Fruit fly (Drosophila melanogaster) S2 (cell line): ENCODE results near the gene CG9522.

Experiments used
- CG8478 ChIP-seq: fragments of >200 bp; optimal IDR thresholded peaks from 2 replicates; lab custom pipeline; 2018
- CTCF ChIP-seq, 2 experiments: fragments of >200 bp; optimal IDR thresholded peaks; 2 replicates each; lab custom pipeline; 2018

- TF ChIP-seq CG8478 (lab: Kevin White, UChicago) (no peak), CTCF (optimal IDR thresholded peaks at IDR 0.05; lab: Kevin White, UChicago) (no peak)
These were observed 13.9 kb upstream of the CG9522 start for dm6 chrX:14862494-14862893.
